Fruit fly (Drosophila melanogaster) whole organism: Measurements from ENCODE around the gene Acp24A4.

Source experiments
- CG8478 ChIP-seq: fragments of >200 bp; optimal IDR thresholded peaks from 2 replicates; lab custom pipeline; 2018; ENCODE audit warnings: inconsistent platforms
- Dll ChIP-seq: fragments of >200 bp; optimal IDR thresholded peaks from 2 replicates; lab custom pipeline; 2017
- EcR ChIP-seq, 2 experiments: fragments of >200 bp; optimal IDR thresholded peaks; 2 replicates each; lab custom pipeline; 2017; ENCODE audit warnings: missing biosample characterization in 2 of 2, missing genetic modification characterization in 2 of 2, missing genetic modification reagents in 2 of 2
- pan ChIP-seq: fragments of >200 bp; optimal IDR thresholded peaks from 2 replicates; lab custom pipeline; 2017
- psq ChIP-seq: fragments of >200 bp; optimal IDR thresholded peaks from 2 replicates; lab custom pipeline; 2017
- usp ChIP-seq: fragments of >200 bp; optimal IDR thresholded peaks from 2 replicates; lab custom pipeline; 2017; ENCODE audit warnings: missing biosample characterization, missing genetic modification characterization, mixed read lengths

The Acp24A4 gene

dm6 chr2L:3712949-3713416, 19.3 kb upstream of the Acp24A4 start, which contains the start of the genes CG31955 and CG2818:
TSS of gene CG31955 (minus strand) at chr2L:3713105.
TSS of gene CG2818 (plus strand) at chr2L:3713360.
- no peak for TF ChIP-seq usp (GFP tag; lab: Kevin White, UChicago)
- TF ChIP-seq Dll (lab: Kevin White, UChicago) = no peak
- TF ChIP-seq pan (lab: Kevin White, UChicago) = no peak
- no peak for TF ChIP-seq psq (lab: Kevin White, UChicago)
- no peak for TF ChIP-seq EcR (GFP tag; optimal IDR thresholded peaks at IDR 0.05; lab: Kevin White, UChicago)
- TF ChIP-seq CG8478 (lab: Kevin White, UChicago) = no peak

- TF ChIP-seq pan (lab: Kevin White, UChicago) (no peak), psq (lab: Kevin White, UChicago) (no peak), CG8478 (lab: Kevin White, UChicago) (no peak), Dll (lab: Kevin White, UChicago) (no peak), EcR (GFP tag; optimal IDR thresholded peaks at IDR 0.05; lab: Kevin White, UChicago) (no peak), usp (GFP tag; lab: Kevin White, UChicago) (no peak)
Observed at dm6 chr2L:3711665-3712064, 18.0 kb upstream of the Acp24A4 start, which contains the start of gene cutlet. TSS of gene cutlet (minus strand) at chr2L:3711748.

dm6 chr2L:3706963-3707362, 13.3 kb upstream of the Acp24A4 start, which contains the start of gene CG31777:
TSS of gene CG31777 (minus strand) at chr2L:3707063.
- TF ChIP-seq EcR (GFP tag; optimal IDR thresholded peaks at IDR 0.05; lab: Kevin White, UChicago) (no peak), CG8478 (lab: Kevin White, UChicago) (no peak)

dm6 chr2L:3705438-3705921, 11.8 kb upstream of the Acp24A4 start, which contains the start of gene CG31778:
TSS of gene CG31778 (minus strand) at chr2L:3705488.
- TF ChIP-seq pan (lab: Kevin White, UChicago) = no peak
- TF ChIP-seq usp (GFP tag; lab: Kevin White, UChicago) = no peak

dm6 chr2L:3703260-3703659, 9.6 kb upstream of the Acp24A4 start, which contains the start of gene CG2816:
TSS of gene CG2816 (plus strand) at chr2L:3703659.
- no peak for TF ChIP-seq EcR (GFP tag; optimal IDR thresholded peaks at IDR 0.05; lab: Kevin White, UChicago)

dm6 chr2L:3701526-3701925, 7.8 kb upstream of the Acp24A4 start, which contains the start of gene CG43145:
TSS of gene CG43145 (plus strand) at chr2L:3701826.
- TF ChIP-seq CG8478 (lab: Kevin White, UChicago) (no peak), Dll (lab: Kevin White, UChicago) (no peak)

- TF ChIP-seq pan (lab: Kevin White, UChicago) (no peak), usp (GFP tag; lab: Kevin White, UChicago) (no peak), EcR (GFP tag; optimal IDR thresholded peaks at IDR 0.05; lab: Kevin White, UChicago) (no peak), CG8478 (lab: Kevin White, UChicago) (no peak), Dll (lab: Kevin White, UChicago) (no peak), psq (lab: Kevin White, UChicago) (no peak)
Observed at dm6 chr2L:3700990-3701389, 7.3 kb upstream of the Acp24A4 start, which contains the start of gene CG42467. TSS of gene CG42467 (plus strand) at chr2L:3701290.

dm6 chr2L:3700374-3700773, 6.7 kb upstream of the Acp24A4 start, which contains the start of gene Sfp24C1:
TSS of gene Sfp24C1 (plus strand) at chr2L:3700674.
- no peak for TF ChIP-seq usp (GFP tag; lab: Kevin White, UChicago)
- no peak for TF ChIP-seq pan (lab: Kevin White, UChicago)
- TF ChIP-seq psq (lab: Kevin White, UChicago) = no peak
- TF ChIP-seq EcR (GFP tag; optimal IDR thresholded peaks at IDR 0.05; lab: Kevin White, UChicago) = no peak
- TF ChIP-seq Dll (lab: Kevin White, UChicago) = no peak
- no peak for TF ChIP-seq CG8478 (lab: Kevin White, UChicago)

- TF ChIP-seq EcR (GFP tag; optimal IDR thresholded peaks at IDR 0.05; lab: Kevin White, UChicago) (no peak), CG8478 (lab: Kevin White, UChicago) (no peak), usp (GFP tag; lab: Kevin White, UChicago) (no peak), pan (lab: Kevin White, UChicago) (no peak), psq (lab: Kevin White, UChicago) (no peak), Dll (lab: Kevin White, UChicago) (no peak)
Observed at dm6 chr2L:3699895-3700294, 6.2 kb upstream of the Acp24A4 start, which contains the start of gene CG42465. TSS of gene CG42465 (plus strand) at chr2L:3700195.

dm6 chr2L:3698992-3699514, 5.3 kb upstream of the Acp24A4 start, which contains the start of the genes CG10031 and CG42464:
TSS of gene CG10031 (minus strand) at chr2L:3699092.
TSS of gene CG42464 (plus strand) at chr2L:3699464.
- TF ChIP-seq usp (GFP tag; lab: Kevin White, UChicago) = no peak
- no peak for TF ChIP-seq EcR (GFP tag; optimal IDR thresholded peaks at IDR 0.05; lab: Kevin White, UChicago)
- TF ChIP-seq Dll (lab: Kevin White, UChicago) = no peak
- no peak for TF ChIP-seq CG8478 (lab: Kevin White, UChicago)

dm6 chr2L:3697772-3698171, 4.1 kb upstream of the Acp24A4 start, which contains the start of gene CG3604:
TSS of gene CG3604 (minus strand) at chr2L:3697872.
- TF ChIP-seq usp (GFP tag; lab: Kevin White, UChicago) (no peak), EcR (GFP tag; optimal IDR thresholded peaks at IDR 0.05; lab: Kevin White, UChicago) (no peak), CG8478 (lab: Kevin White, UChicago) (no peak), Dll (lab: Kevin White, UChicago) (no peak), psq (lab: Kevin White, UChicago) (no peak), pan (lab: Kevin White, UChicago) (no peak)

dm6 chr2L:3696438-3696837, 2.7 kb upstream of the Acp24A4 start, which contains the start of gene IM33:
TSS of gene IM33 (minus strand) at chr2L:3696658.
- TF ChIP-seq psq (lab: Kevin White, UChicago) = no peak
- TF ChIP-seq pan (lab: Kevin White, UChicago) = no peak
- no peak for TF ChIP-seq EcR (GFP tag; optimal IDR thresholded peaks at IDR 0.05; lab: Kevin White, UChicago)
- TF ChIP-seq usp (GFP tag; lab: Kevin White, UChicago) = no peak
- TF ChIP-seq CG8478 (lab: Kevin White, UChicago) = no peak
- TF ChIP-seq Dll (lab: Kevin White, UChicago) = no peak
